Worm (Caenorhabditis elegans): ENCODE data around the gene Y94H6A.7.

The Y94H6A.7 gene

DNA sequence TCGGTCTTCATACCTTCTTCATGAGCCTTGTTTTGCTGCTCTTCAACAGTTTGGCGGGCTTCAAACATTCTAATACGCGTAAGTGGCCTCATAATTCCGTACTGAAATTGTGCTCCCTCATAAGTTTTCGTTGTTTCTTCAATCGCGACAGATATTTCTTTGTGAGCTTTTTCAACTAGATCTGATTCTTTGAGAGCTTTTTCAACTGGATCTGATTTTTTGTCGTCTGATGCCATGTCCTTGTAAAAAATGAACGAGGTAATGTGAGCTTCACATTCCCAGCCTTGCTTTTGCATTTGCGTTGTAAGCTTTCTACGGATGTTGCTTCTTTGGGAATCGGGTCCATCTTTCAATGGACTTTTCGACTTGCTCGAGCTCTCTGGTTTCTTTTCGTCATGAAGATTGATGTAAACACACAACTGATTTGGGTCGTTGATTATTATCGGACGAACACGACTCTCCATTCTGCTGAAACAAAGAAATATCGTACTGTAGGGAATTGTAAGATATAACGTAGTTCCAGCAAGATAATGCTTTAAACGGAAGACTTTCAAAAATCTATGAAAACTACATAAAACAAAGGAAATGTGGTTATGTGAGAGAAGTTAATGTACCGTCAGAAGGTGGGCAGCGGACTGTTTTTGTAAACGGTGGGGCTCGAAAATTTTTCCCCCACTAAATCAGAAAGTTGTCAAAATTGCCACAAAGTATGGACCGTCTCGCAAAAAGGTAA is 6.0 kb downstream of the Y94H6A.7 start, which contains the start of gene Y94H6A.10 (continued):
- TF ChIP-seq gei-17 (GFP tag; optimal IDR thresholded peaks at IDR 0.05) (no peak), die-1 (tag; optimal IDR thresholded peaks at IDR 0.05) (no peak), snpc-4 (GFP tag; optimal IDR thresholded peaks at IDR 0.05) (no peak), snpc-4 (tag; optimal IDR thresholded peaks at IDR 0.05) (no peak), athp-1 (tag; optimal IDR thresholded peaks at IDR 0.05) (no peak), Y56A3A.18 (GFP tag; IDR thresholded peaks at IDR 0.05) (no peak), B0261.1 (tag; optimal IDR thresholded peaks at IDR 0.05) (no peak), chd-7 (tag; optimal IDR thresholded peaks at IDR 0.05) (peak; percentile 12), ama-1 (optimal IDR thresholded peaks at IDR 0.05) (peak; percentile 67), ama-1 (GFP tag; optimal IDR thresholded peaks at IDR 0.05) (no peak), attf-6 (GFP tag; IDR thresholded peaks at IDR 0.05) (no peak), lin-40 (tag; optimal IDR thresholded peaks at IDR 0.05) (no peak), snpc-3.4 (tag; optimal IDR thresholded peaks at IDR 0.05) (no peak), tbp1 (GFP tag; optimal IDR thresholded peaks at IDR 0.05) (no peak), xnd-1 (tag; optimal IDR thresholded peaks at IDR 0.05) (no peak), B0336.3 (GFP tag; IDR thresholded peaks at IDR 0.05) (no peak), sea-2 (GFP tag; IDR thresholded peaks at IDR 0.05) (no peak), repo-1 (tag; optimal IDR thresholded peaks at IDR 0.05) (no peak), Y95B8A.8 (GFP tag; IDR thresholded peaks at IDR 0.05) (no peak)

ce11 chrIV:2709590-2710201 is 6.7 kb downstream of the Y94H6A.7 start:
- TF ChIP-seq lin-54 (GFP tag; optimal IDR thresholded peaks at IDR 0.05) (peak; percentile 31), attf-3 (GFP tag; conservative IDR thresholded peaks at IDR 0.05) (no peak), zfh-2 (GFP tag; conservative IDR thresholded peaks at IDR 0.05) (no peak), B0336.3 (GFP tag; IDR thresholded peaks at IDR 0.05) (peak; percentile 79), F57C9.4 (tag; optimal IDR thresholded peaks at IDR 0.05) (no peak), ztf-28 (GFP tag; IDR thresholded peaks at IDR 0.05) (no peak), cebp-1 (GFP tag; IDR thresholded peaks at IDR 0.05) (peak; percentile 68; the same call in 1 of the 2 replicates), cebp-1 (tag; optimal IDR thresholded peaks at IDR 0.05) (peak; percentile 76), fkh-3 (tag; optimal IDR thresholded peaks at IDR 0.05) (no peak), akir-1 (GFP tag; optimal IDR thresholded peaks at IDR 0.05) (no peak), rcor-1 (GFP tag; IDR thresholded peaks at IDR 0.05) (no peak), F37B4.10 (GFP tag; IDR thresholded peaks at IDR 0.05) (no peak), madf-3 (GFP tag; IDR thresholded peaks at IDR 0.05) (peak; percentile 60; the same call in 1 of the 2 replicates), ztf-6 (GFP tag; IDR thresholded peaks at IDR 0.05) (no peak), pha-4 (tag; optimal IDR thresholded peaks at IDR 0.05) (no peak), Y67H2A.10 (GFP tag; conservative IDR thresholded peaks at IDR 0.05) (no peak), rpc-1 (optimal IDR thresholded peaks at IDR 0.05) (no peak), rpc-1 (tag; optimal IDR thresholded peaks at IDR 0.05) (no peak), nfya-2 (GFP tag; IDR thresholded peaks at IDR 0.05) (no peak), athp-1 (tag; optimal IDR thresholded peaks at IDR 0.05) (no peak), ets-4 (GFP tag; optimal IDR thresholded peaks at IDR 0.05) (peak; percentile 63), ztf-3 (GFP tag; optimal IDR thresholded peaks at IDR 0.05) (peak; percentile 26), unc-62 (GFP tag; optimal IDR thresholded peaks at IDR 0.05) (no peak), somi-1 (GFP tag; optimal IDR thresholded peaks at IDR 0.05) (no peak), Y79H2A.3 (GFP tag; conservative IDR thresholded peaks at IDR 0.05) (peak; percentile 67), K12H6.12 (tag; optimal IDR thresholded peaks at IDR 0.05) (no peak), ceh-79 (tag; optimal IDR thresholded peaks at IDR 0.05) (no peak), lin-40 (tag; optimal IDR thresholded peaks at IDR 0.05) (no peak), nhr-120 (GFP tag; IDR thresholded peaks at IDR 0.05) (no peak), ztf-26 (tag; optimal IDR thresholded peaks at IDR 0.05) (no peak), lin-26 (GFP tag; IDR thresholded peaks at IDR 0.05) (no peak), ekl-4 (GFP tag; IDR thresholded peaks at IDR 0.05) (no peak), F55B11.4 (tag; optimal IDR thresholded peaks at IDR 0.05; ENCODE audit: borderline replicate concordance, insufficient read depth) (no peak)
